Worm (Caenorhabditis elegans) whole organism, L1 larva: Measurements from ENCODE around the gene srx-28.

Experiments used
- C04F5.9 ChIP-seq: sonication (generic microtip); optimal IDR thresholded peaks from 2 replicates; lab custom pipeline; 2016; ENCODE audit warnings: missing genetic modification characterization, missing compliant biosample characterization
- C16A3.4 ChIP-seq: fragments of 150-350 bp; optimal IDR thresholded peaks from 2 replicates; lab custom pipeline; 2014; ENCODE audit warnings: missing biosample characterization, missing genetic modification characterization
- aha-1 ChIP-seq: fragments of 150-350 bp; optimal IDR thresholded peaks from 2 replicates; lab custom pipeline; 2014; ENCODE audit warnings: missing biosample characterization, missing genetic modification characterization
- aly-2 ChIP-seq: fragments of 150-350 bp; optimal IDR thresholded peaks from 2 replicates; lab custom pipeline; 2014; ENCODE audit warnings: missing biosample characterization, missing genetic modification characterization
- ama-1 ChIP-seq: fragments of 150-350 bp; optimal IDR thresholded peaks from 2 replicates; lab custom pipeline; 2014
- blmp-1 ChIP-seq: fragments of 150-350 bp; optimal IDR thresholded peaks from 2 replicates; lab custom pipeline; 2014; ENCODE audit warnings: missing biosample characterization, missing genetic modification characterization
- ceh-82 ChIP-seq, 3 experiments: fragments of 150-350 bp in 1 of 3; sonication (generic microtip) in 2 of 3; optimal IDR thresholded peaks; 2 replicates each; lab custom pipeline; 2014 to 2017; ENCODE audit warnings: missing biosample characterization in 3 of 3, missing genetic modification characterization in 3 of 3
- ceh-90 ChIP-seq: sonication (generic microtip); optimal IDR thresholded peaks from 2 replicates; lab custom pipeline; 2016; ENCODE audit warnings: missing genetic modification characterization, missing compliant biosample characterization
- dsc-1 ChIP-seq: sonication (generic microtip); optimal IDR thresholded peaks from 2 replicates; lab custom pipeline; 2016; ENCODE audit warnings: mild to moderate bottlenecking, missing genetic modification characterization, missing compliant biosample characterization
- efl-1 ChIP-seq, 4 experiments: fragments of 150-350 bp; optimal IDR thresholded peaks in 3 of 4; peaks in 1 of 4; 1 replicate in 1 of 4; 2 replicates in 3 of 4; lab custom pipeline; 2014; ENCODE audit warnings: missing biosample characterization in 2 of 4, missing genetic modification characterization in 2 of 4, missing genetic modification reagents in 2 of 4
- elt-2 ChIP-seq: sonication (generic microtip); optimal IDR thresholded peaks from 2 replicates; lab custom pipeline; 2016; ENCODE audit warnings: missing genetic modification characterization, mild to moderate bottlenecking, inconsistent platforms, missing compliant biosample characterization, missing genetic modification reagents
- fkh-4 ChIP-seq: sonication (generic microtip); optimal IDR thresholded peaks from 2 replicates; lab custom pipeline; 2016; ENCODE audit warnings: missing compliant biosample characterization, missing genetic modification characterization, borderline replicate concordance
- fkh-8 ChIP-seq: sonication (generic microtip); optimal IDR thresholded peaks from 2 replicates; lab custom pipeline; 2016; ENCODE audit warnings: mild to moderate bottlenecking, missing genetic modification characterization, missing compliant biosample characterization
- grh-1 ChIP-seq: fragments of 200-800 bp; sonication (Bioruptor generic); IDR thresholded peaks from 2 replicates; pipeline ENCODE4 v1.3.6; 2022; ENCODE audit warnings: missing genetic modification reagents, missing genetic modification characterization, missing compliant biosample characterization
- isw-1 ChIP-seq: fragments of 200-800 bp; sonication (Bioruptor generic); IDR thresholded peaks from 2 replicates; pipeline ENCODE4 v1.3.6; 2022; ENCODE audit warnings: missing genetic modification characterization, missing compliant biosample characterization
- lin-14 ChIP-seq: fragments of 200-800 bp; sonication (Bioruptor generic); optimal IDR thresholded peaks from 2 replicates; lab custom pipeline; 2018; ENCODE audit warnings: mild to moderate bottlenecking, missing genetic modification characterization, moderate library complexity, missing compliant biosample characterization
- lin-35 ChIP-seq, 2 experiments: fragments of 150-350 bp; optimal IDR thresholded peaks; 2 replicates each; lab custom pipeline; 2014; ENCODE audit warnings: missing biosample characterization in 2 of 2, missing genetic modification characterization in 2 of 2, missing genetic modification reagents in 2 of 2
- lin-39 ChIP-seq: fragments of 150-350 bp; optimal IDR thresholded peaks from 2 replicates; lab custom pipeline; 2014; ENCODE audit warnings: missing biosample characterization, missing genetic modification reagents, missing genetic modification characterization
- mab-9 ChIP-seq: fragments of 200-800 bp; sonication (Bioruptor generic); IDR thresholded peaks from 2 replicates; pipeline ENCODE4 v1.3.6; 2022; ENCODE audit warnings: missing genetic modification reagents, missing genetic modification characterization, missing compliant biosample characterization
- mep-1 ChIP-seq: fragments of 150-350 bp; optimal IDR thresholded peaks from 2 replicates; lab custom pipeline; 2014; ENCODE audit warnings: missing biosample characterization, missing genetic modification characterization
- nhr-12 ChIP-seq: sonication (generic microtip); optimal IDR thresholded peaks from 2 replicates; lab custom pipeline; 2017; ENCODE audit warnings: missing biosample characterization, missing genetic modification characterization
- nhr-28 ChIP-seq: fragments of 150-350 bp; optimal IDR thresholded peaks from 2 replicates; lab custom pipeline; 2014; ENCODE audit warnings: missing biosample characterization, missing genetic modification characterization
- nhr-47 ChIP-seq: sonication (generic microtip); optimal IDR thresholded peaks from 2 replicates; lab custom pipeline; 2016; ENCODE audit warnings: mild to moderate bottlenecking, missing genetic modification characterization, moderate library complexity, missing compliant biosample characterization
- nhr-77 ChIP-seq: fragments of 150-350 bp; optimal IDR thresholded peaks from 2 replicates; lab custom pipeline; 2014; ENCODE audit warnings: missing biosample characterization, missing genetic modification characterization
- nhr-84 ChIP-seq: sonication (generic microtip); optimal IDR thresholded peaks from 2 replicates; lab custom pipeline; 2017; ENCODE audit warnings: missing biosample characterization, missing genetic modification characterization
- nhr-85 ChIP-seq: sonication (generic microtip); peaks from one replicate; lab custom pipeline; 2016; ENCODE audit warnings: missing genetic modification characterization, inconsistent platforms, missing compliant biosample characterization
- pag-3 ChIP-seq: sonication (generic microtip); optimal IDR thresholded peaks from 2 replicates; lab custom pipeline; 2017; ENCODE audit warnings: missing genetic modification characterization, mild to moderate bottlenecking, missing compliant biosample characterization, antibody characterized with exemption, borderline replicate concordance; ENCODE audit not compliant: insufficient read depth
- pax-3 ChIP-seq: fragments of 200-800 bp; sonication (Bioruptor generic); optimal IDR thresholded peaks from 2 replicates; lab custom pipeline; 2018; ENCODE audit warnings: mild to moderate bottlenecking, missing genetic modification characterization, moderate library complexity, missing compliant biosample characterization
- rnt-1 ChIP-seq: sonication (generic microtip); optimal IDR thresholded peaks from 2 replicates; lab custom pipeline; 2016; ENCODE audit warnings: mild to moderate bottlenecking, missing genetic modification characterization, moderate library complexity, missing compliant biosample characterization
- skn-1 ChIP-seq: fragments of 150-350 bp; optimal IDR thresholded peaks from 2 replicates; lab custom pipeline; 2014; ENCODE audit warnings: missing biosample characterization, missing genetic modification characterization
- snpc-4 ChIP-seq: fragments of 150-350 bp; optimal IDR thresholded peaks from 2 replicates; lab custom pipeline; 2014; ENCODE audit warnings: missing biosample characterization, missing genetic modification characterization
- sptf-1 ChIP-seq: fragments of 150-350 bp; optimal IDR thresholded peaks from 2 replicates; lab custom pipeline; 2014; ENCODE audit warnings: missing biosample characterization, missing genetic modification characterization
- tbx-2 ChIP-seq: sonication (generic microtip); optimal IDR thresholded peaks from 2 replicates; lab custom pipeline; 2016; ENCODE audit warnings: missing genetic modification characterization, missing compliant biosample characterization
- tlp-1 ChIP-seq: fragments of 150-350 bp; optimal IDR thresholded peaks from 2 replicates; lab custom pipeline; 2014; ENCODE audit warnings: missing biosample characterization, missing genetic modification characterization
- unc-62 ChIP-seq: fragments of 150-350 bp; optimal IDR thresholded peaks from 2 replicates; lab custom pipeline; 2014; ENCODE audit warnings: missing biosample characterization, missing genetic modification reagents, missing genetic modification characterization
- unc-98 ChIP-seq: fragments of 200-800 bp; sonication (Bioruptor generic); IDR thresholded peaks from 2 replicates; pipeline ENCODE4 v1.3.6; 2022; ENCODE audit warnings: missing genetic modification characterization, missing compliant biosample characterization

Gene srx-28

DNA sequence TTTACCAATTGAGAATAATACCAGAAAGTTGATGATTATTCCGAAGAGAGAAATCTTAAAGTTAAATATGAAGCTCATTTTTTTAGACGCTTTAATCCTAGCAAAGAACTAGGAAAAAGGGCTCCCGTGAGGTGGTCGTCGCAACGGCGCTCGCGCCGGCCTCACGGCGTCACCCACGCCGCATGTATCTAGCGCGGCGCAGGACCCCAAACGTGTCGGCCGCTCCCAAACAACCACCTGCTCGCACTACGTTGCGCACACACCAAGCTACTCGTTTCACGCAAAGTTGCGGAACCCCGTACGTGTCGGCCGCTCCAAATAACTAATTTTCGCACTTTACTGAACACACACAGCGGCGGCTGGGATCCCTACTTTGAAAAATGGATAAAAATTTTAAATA is 10.7 kb downstream of the srx-28 start:
- no peak for TF ChIP-seq aha-1 (tag; lab: Kevin White, UChicago)
- no peak for TF ChIP-seq rnt-1 (tag; lab: Kevin White, UChicago)
- TF ChIP-seq ceh-82 (tag; optimal IDR thresholded peaks at IDR 0.05; lab: Kevin White, UChicago) = no peak
- no peak for TF ChIP-seq grh-1 (GFP tag; lab: Robert Waterston, UW)
- no peak for TF ChIP-seq blmp-1
- no peak for TF ChIP-seq lin-35 (GFP tag; optimal IDR thresholded peaks at IDR 0.05; lab: Kevin White, UChicago)
- TF ChIP-seq tlp-1 (tag; lab: Kevin White, UChicago) = no peak
- TF ChIP-seq aly-2 (tag; lab: Kevin White, UChicago) = no peak
- TF ChIP-seq dsc-1 (tag; lab: Kevin White, UChicago) = no peak
- TF ChIP-seq nhr-12 (tag; lab: Kevin White, UChicago) = no peak

- TF ChIP-seq ama-1 = no peak
- no peak for TF ChIP-seq skn-1
- TF ChIP-seq nhr-85 (tag; lab: Kevin White, UChicago) = no peak
- no peak for TF ChIP-seq unc-62 (GFP tag; lab: Kevin White, UChicago)
- TF ChIP-seq nhr-12 (tag; lab: Kevin White, UChicago) = no peak
- no peak for TF ChIP-seq efl-1 (optimal IDR thresholded peaks at IDR 0.05; lab: Kevin White, UChicago)
- TF ChIP-seq efl-1 (GFP tag; optimal IDR thresholded peaks at IDR 0.05 in 1 of 2; lab: Kevin White, UChicago) = no peak
- no peak for TF ChIP-seq mep-1
- no peak for TF ChIP-seq pag-3 (tag; lab: Kevin White, UChicago)
- TF ChIP-seq isw-1 (GFP tag; lab: Robert Waterston, UW) = no peak
- TF ChIP-seq nhr-47 (tag; lab: Kevin White, UChicago) = no peak
- TF ChIP-seq ceh-90 (tag; lab: Kevin White, UChicago) = no peak
- TF ChIP-seq C16A3.4 = no peak
- TF ChIP-seq, all 84 proteins: peak for 0
Measured at ce11 chrV:2742298-2742697, 14.8 kb downstream of the srx-28 start, which contains the start of gene srg-62. Gene srg-62 (minus strand): TSS chrV:2742398.

- no peak for TF ChIP-seq lin-35 (GFP tag; optimal IDR thresholded peaks at IDR 0.05; lab: Kevin White, UChicago)
- no peak for TF ChIP-seq tbx-2 (tag; lab: Kevin White, UChicago)
- no peak for TF ChIP-seq pag-3 (tag; lab: Kevin White, UChicago)
- no peak for TF ChIP-seq ceh-82 (tag; optimal IDR thresholded peaks at IDR 0.05; lab: Kevin White, UChicago)
- TF ChIP-seq unc-98 = no peak
Measured at ce11 chrV:2740228-2740627, 16.8 kb downstream of the srx-28 start, which contains the start of gene srg-61. Gene srg-61 (minus strand): TSS chrV:2740328.

DNA sequence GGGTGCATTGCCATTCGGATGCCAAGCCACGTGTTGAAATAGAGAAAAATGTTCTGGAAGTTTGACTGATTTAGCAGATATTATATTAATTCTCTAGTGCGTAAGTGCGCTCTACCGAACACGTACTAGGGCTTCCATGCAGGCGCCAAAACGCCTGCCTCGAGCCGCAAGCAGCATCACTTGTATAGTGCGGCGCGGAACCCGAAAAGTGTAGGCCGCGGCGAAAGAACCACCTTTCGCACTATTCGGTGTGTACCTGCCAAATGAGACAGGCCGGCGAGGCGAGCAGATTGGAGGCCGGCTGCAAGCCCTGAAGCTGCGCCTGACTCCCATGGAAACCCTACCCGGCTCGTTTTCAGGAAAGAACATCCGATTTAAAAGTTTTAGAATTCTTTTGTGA is 17.5 kb downstream of the srx-28 start:
- TF ChIP-seq snpc-4 (tag; lab: Kevin White, UChicago) (peak; percentile 63), C04F5.9 (tag; lab: Kevin White, UChicago) (no peak), nhr-77 (no peak)

ce11 chrV:2738174-2738573 is 18.9 kb downstream of the srx-28 start, which contains the start of gene srg-56:
Gene srg-56 (minus strand): TSS chrV:2738274.
- TF ChIP-seq lin-14 (GFP tag; lab: Kevin White, UChicago) (no peak), elt-2 (tag; lab: Kevin White, UChicago) (no peak), pag-3 (tag; lab: Kevin White, UChicago) (no peak), nhr-28 (tag; lab: Kevin White, UChicago) (no peak), fkh-8 (tag; lab: Kevin White, UChicago) (peak; percentile 18), nhr-84 (tag; lab: Kevin White, UChicago) (no peak), sptf-1 (no peak)

DNA sequence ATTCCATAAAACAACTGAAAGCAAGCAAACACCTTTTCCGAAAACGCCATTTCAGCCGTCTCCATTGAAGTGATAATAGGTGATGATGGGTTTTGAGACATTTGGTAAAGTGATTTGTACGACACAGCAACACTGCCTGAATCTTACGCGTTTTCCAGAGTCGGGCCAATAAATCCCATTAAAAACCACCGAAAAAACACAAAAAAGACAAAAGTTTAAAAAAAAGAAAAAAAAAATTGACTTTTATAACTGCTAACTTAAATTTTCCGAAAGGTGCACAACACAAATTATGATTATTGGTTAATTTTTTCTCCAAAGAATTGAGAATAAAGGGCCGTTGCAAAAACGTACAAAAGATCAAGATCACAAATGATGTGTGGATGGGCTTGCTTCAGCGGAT is 22.7 kb downstream of the srx-28 start, which contains the start of gene srg-57:
Gene srg-57 (minus strand): TSS at position 101 of the 400 bp plus-strand sequence.
- no peak for TF ChIP-seq mab-9 (GFP tag; lab: Robert Waterston, UW)
- TF ChIP-seq lin-39 = no peak
- no peak for TF ChIP-seq pax-3 (tag; lab: Kevin White, UChicago)
- TF ChIP-seq efl-1 (optimal IDR thresholded peaks at IDR 0.05; lab: Kevin White, UChicago) = no peak
- no peak for TF ChIP-seq efl-1 (GFP tag; optimal IDR thresholded peaks at IDR 0.05 in 1 of 2; lab: Kevin White, UChicago)
- no peak for TF ChIP-seq blmp-1
- TF ChIP-seq fkh-4 (tag; lab: Kevin White, UChicago) = no peak
